Fruit fly (Drosophila melanogaster) whole organism, embryonic: ENCODE results near the gene sob.

ENCODE experiments used
- ATbp ChIP-seq: fragments of 200-800 bp; sonication (Bioruptor generic); optimal IDR thresholded peaks from 2 replicates; lab custom pipeline; 2017; ENCODE audit warnings: missing biosample characterization, mild to moderate bottlenecking, missing genetic modification characterization, missing genetic modification reagents
- Asciz ChIP-seq: fragments of 200-800 bp; sonication (Bioruptor generic); optimal IDR thresholded peaks from 2 replicates; lab custom pipeline; 2017; ENCODE audit warnings: missing biosample characterization, mild to moderate bottlenecking, missing genetic modification characterization, missing genetic modification reagents
- BEAF-32 ChIP-seq: fragments of 200-800 bp; sonication (Bioruptor generic); optimal IDR thresholded peaks from 3 replicates; lab custom pipeline; 2017; ENCODE audit warnings: missing biosample characterization, missing genetic modification characterization, mild to moderate bottlenecking, moderate library complexity, missing genetic modification reagents
- CG10543 ChIP-seq: fragments of 200-800 bp; sonication (Bioruptor generic); optimal IDR thresholded peaks from 3 replicates; lab custom pipeline; 2017; ENCODE audit warnings: missing biosample characterization, mild to moderate bottlenecking, missing genetic modification characterization, moderate library complexity
- CG11695 ChIP-seq: fragments of 200-800 bp; sonication (Bioruptor generic); IDR thresholded peaks from 3 replicates; pipeline ENCODE4 v1.3.6; 2022; ENCODE audit warnings: missing biosample characterization, missing genetic modification characterization
- CG13287 ChIP-seq: fragments of 200-800 bp; sonication (Bioruptor generic); IDR thresholded peaks from 2 replicates; pipeline ENCODE4 v1.3.6; 2022; ENCODE audit warnings: missing biosample characterization, missing genetic modification characterization; ENCODE audit not compliant: partially characterized antibody
- CG13894 ChIP-seq: fragments of 200-800 bp; sonication (Bioruptor generic); optimal IDR thresholded peaks from 3 replicates; lab custom pipeline; 2018; ENCODE audit warnings: missing biosample characterization, mild to moderate bottlenecking, missing genetic modification characterization, moderate library complexity
- CG15479 ChIP-seq: fragments of 200-800 bp; sonication (Bioruptor generic); optimal IDR thresholded peaks from 3 replicates; lab custom pipeline; 2019; ENCODE audit warnings: missing biosample characterization, mild to moderate bottlenecking, missing genetic modification characterization, moderate library complexity
- CG2678 ChIP-seq: fragments of 200-800 bp; sonication (Bioruptor generic); optimal IDR thresholded peaks from 3 replicates; lab custom pipeline; 2019; ENCODE audit warnings: missing biosample characterization, mild to moderate bottlenecking, missing genetic modification characterization, moderate library complexity
- CG31388 ChIP-seq: fragments of 200-800 bp; sonication (Bioruptor generic); optimal IDR thresholded peaks from 2 replicates; lab custom pipeline; 2016; ENCODE audit warnings: missing biosample characterization, missing genetic modification characterization
- CG4730 ChIP-seq: fragments of 200-800 bp; sonication (Bioruptor generic); IDR thresholded peaks from 2 replicates; pipeline ENCODE4 v1.3.6; 2022; ENCODE audit warnings: missing biosample characterization, missing genetic modification characterization
- CG7357 ChIP-seq: fragments of 200-800 bp; sonication (Bioruptor generic); IDR thresholded peaks from 3 replicates; pipeline ENCODE4 v1.3.6; 2022; ENCODE audit warnings: missing biosample characterization, missing genetic modification characterization
- CG8281 ChIP-seq: fragments of 200-800 bp; sonication (Bioruptor generic); optimal IDR thresholded peaks from 2 replicates; lab custom pipeline; 2018; ENCODE audit warnings: missing biosample characterization, mild to moderate bottlenecking, missing genetic modification characterization, moderate library complexity
- CG8478 ChIP-seq: fragments of >200 bp; optimal IDR thresholded peaks from 2 replicates; lab custom pipeline; 2018
- CHES-1-like ChIP-seq: fragments of 200-800 bp; sonication (Bioruptor generic); optimal IDR thresholded peaks from 2 replicates; lab custom pipeline; 2016; ENCODE audit warnings: missing biosample characterization, missing genetic modification characterization
- D ChIP-seq, 2 experiments: fragments of 200-800 bp in 1 of 2; fragments of >200 bp in 1 of 2; sonication (Bioruptor generic) in 1 of 2; optimal IDR thresholded peaks; 2 replicates in 1 of 2; 3 replicates in 1 of 2; lab custom pipeline; 2017; ENCODE audit warnings: mild to moderate bottlenecking in 1 of 2, missing biosample characterization in 1 of 2, missing genetic modification characterization in 1 of 2, missing genetic modification reagents in 1 of 2
- Dfd ChIP-seq, 2 experiments: fragments of >200 bp; optimal IDR thresholded peaks; 2 replicates each; lab custom pipeline; 2017; ENCODE audit warnings: missing biosample characterization in 2 of 2, missing genetic modification characterization in 2 of 2
- Hmx ChIP-seq: fragments of 200-800 bp; sonication (Bioruptor generic); optimal IDR thresholded peaks from 2 replicates; lab custom pipeline; 2016; ENCODE audit warnings: missing biosample characterization, missing genetic modification characterization
- NC2α ChIP-seq: fragments of 200-800 bp; sonication (Bioruptor generic); optimal IDR thresholded peaks from 2 replicates; lab custom pipeline; 2016; ENCODE audit warnings: missing biosample characterization, missing genetic modification characterization
- Opbp ChIP-seq: fragments of 200-800 bp; sonication (Bioruptor generic); IDR thresholded peaks from 3 replicates; pipeline ENCODE4 v1.3.6; 2022; ENCODE audit warnings: missing biosample characterization, missing genetic modification characterization; ENCODE audit not compliant: partially characterized antibody
- Ravus ChIP-seq: fragments of 200-800 bp; sonication (Bioruptor generic); IDR thresholded peaks from 2 replicates; pipeline ENCODE4 v1.3.6; 2022; ENCODE audit warnings: missing biosample characterization, missing genetic modification characterization
- Scr ChIP-seq: fragments of 200-800 bp; sonication (Bioruptor generic); IDR thresholded peaks from 2 replicates; pipeline ENCODE4 v1.3.6; 2022; ENCODE audit warnings: missing biosample characterization, missing genetic modification characterization; ENCODE audit not compliant: partially characterized antibody
- Sox100B ChIP-seq: fragments of 200-800 bp; sonication (Bioruptor generic); optimal IDR thresholded peaks from 3 replicates; lab custom pipeline; 2018; ENCODE audit warnings: missing biosample characterization, mild to moderate bottlenecking, missing genetic modification characterization
- Usf ChIP-seq: fragments of 200-800 bp; sonication (Bioruptor generic); optimal IDR thresholded peaks from 2 replicates; lab custom pipeline; 2017; ENCODE audit warnings: missing genotype, missing biosample characterization, missing genetic modification characterization
- abd-A ChIP-seq: fragments of 200-800 bp; sonication (Bioruptor generic); optimal IDR thresholded peaks from 3 replicates; lab custom pipeline; 2019; ENCODE audit warnings: missing biosample characterization, mild to moderate bottlenecking, missing genetic modification characterization, moderate library complexity
- btn ChIP-seq: fragments of 200-800 bp; sonication (Bioruptor generic); optimal IDR thresholded peaks from 2 replicates; lab custom pipeline; 2016; ENCODE audit warnings: missing biosample characterization, missing genetic modification characterization
- cad ChIP-seq: fragments of >200 bp; optimal IDR thresholded peaks from 2 replicates; lab custom pipeline; 2017; ENCODE audit warnings: missing biosample characterization, missing genetic modification characterization
- chif ChIP-seq, 2 experiments: fragments of 200-800 bp; sonication (Bioruptor generic); optimal IDR thresholded peaks; 3 replicates each; lab custom pipeline; 2016; ENCODE audit warnings: missing biosample characterization in 2 of 2, missing genetic modification characterization in 2 of 2
- chinmo ChIP-seq: fragments of 200-800 bp; sonication (Bioruptor generic); IDR thresholded peaks from 4 replicates; pipeline ENCODE4 v1.3.6; 2022; ENCODE audit warnings: missing biosample characterization, missing genetic modification characterization; ENCODE audit not compliant: partially characterized antibody
- eve ChIP-seq, 2 experiments: fragments of >200 bp; optimal IDR thresholded peaks; 2 replicates each; lab custom pipeline; 2017; ENCODE audit warnings: missing biosample characterization in 2 of 2, missing genetic modification characterization in 2 of 2
- fd3F ChIP-seq: fragments of 200-800 bp; sonication (Bioruptor generic); optimal IDR thresholded peaks from 2 replicates; lab custom pipeline; 2018; ENCODE audit warnings: missing biosample characterization, mild to moderate bottlenecking, missing genetic modification characterization, moderate library complexity
- fd64A ChIP-seq: fragments of 200-800 bp; sonication (Bioruptor generic); optimal IDR thresholded peaks from 3 replicates; lab custom pipeline; 2018; ENCODE audit warnings: missing biosample characterization, mild to moderate bottlenecking, missing genetic modification characterization
- gcm2 ChIP-seq: fragments of 200-800 bp; sonication (Bioruptor generic); optimal IDR thresholded peaks from 2 replicates; lab custom pipeline; 2016; ENCODE audit warnings: missing biosample characterization, missing genetic modification characterization
- inv ChIP-seq: fragments of 200-800 bp; sonication (Bioruptor generic); IDR thresholded peaks from 2 replicates; pipeline ENCODE4 v1.3.6; 2022; ENCODE audit warnings: missing biosample characterization, missing genetic modification characterization; ENCODE audit not compliant: partially characterized antibody
- kah ChIP-seq: fragments of 200-800 bp; sonication (Bioruptor generic); optimal IDR thresholded peaks from 2 replicates; lab custom pipeline; 2018; ENCODE audit warnings: missing biosample characterization, mild to moderate bottlenecking, missing genetic modification characterization
- kay ChIP-seq: fragments of 200-800 bp; sonication (Bioruptor generic); optimal IDR thresholded peaks from 2 replicates; lab custom pipeline; 2016; ENCODE audit warnings: missing biosample characterization, missing genetic modification characterization
- klu ChIP-seq: fragments of 200-800 bp; sonication (Bioruptor generic); IDR thresholded peaks from 2 replicates; pipeline ENCODE4 v1.3.6; 2022; ENCODE audit warnings: missing biosample characterization, missing genetic modification characterization
- lbe ChIP-seq: fragments of 200-800 bp; sonication (Bioruptor generic); optimal IDR thresholded peaks from 2 replicates; lab custom pipeline; 2016; ENCODE audit warnings: missing biosample characterization, mild to moderate bottlenecking, missing genetic modification characterization
- nom ChIP-seq: fragments of 200-800 bp; sonication (Bioruptor generic); optimal IDR thresholded peaks from 2 replicates; lab custom pipeline; 2017; ENCODE audit warnings: missing biosample characterization, missing genetic modification characterization, mild to moderate bottlenecking, moderate library complexity, missing genetic modification reagents
- prd ChIP-seq, 3 experiments: fragments of >200 bp in 2 of 3; fragments of 200-800 bp in 1 of 3; sonication (Bioruptor generic) in 1 of 3; optimal IDR thresholded peaks in 2 of 3; IDR thresholded peaks in 1 of 3; 2 replicates in 2 of 3; 3 replicates in 1 of 3; pipeline versions ENCODE4 v1.3.6 to Lab custom; 2017 to 2022; ENCODE audit warnings: missing biosample characterization in 1 of 3, missing genetic modification characterization in 1 of 3
- ranshi ChIP-seq: fragments of 200-800 bp; sonication (Bioruptor generic); IDR thresholded peaks from 2 replicates; pipeline ENCODE4 v1.3.6; 2022; ENCODE audit warnings: missing biosample characterization, missing genetic modification characterization
- ro ChIP-seq: fragments of 200-800 bp; sonication (Bioruptor generic); IDR thresholded peaks from 2 replicates; pipeline ENCODE4 v1.3.6; 2022; ENCODE audit warnings: missing biosample characterization, missing genetic modification characterization
- sd ChIP-seq: fragments of 200-800 bp; sonication (Bioruptor generic); optimal IDR thresholded peaks from 3 replicates; lab custom pipeline; 2018; ENCODE audit warnings: missing biosample characterization, mild to moderate bottlenecking, missing genetic modification characterization, moderate library complexity
- slou ChIP-seq: fragments of 200-800 bp; sonication (Bioruptor generic); optimal IDR thresholded peaks from 3 replicates; lab custom pipeline; 2016; ENCODE audit warnings: missing biosample characterization, missing genetic modification characterization
- unc-4 ChIP-seq: fragments of 200-800 bp; sonication (Bioruptor generic); IDR thresholded peaks from 2 replicates; pipeline ENCODE4 v1.3.6; 2022; ENCODE audit warnings: missing biosample characterization, missing genetic modification characterization; ENCODE audit not compliant: partially characterized antibody
- zen ChIP-seq: fragments of 200-800 bp; sonication (Bioruptor generic); optimal IDR thresholded peaks from 3 replicates; lab custom pipeline; 2018; ENCODE audit warnings: missing biosample characterization, mild to moderate bottlenecking, missing genetic modification characterization, moderate library complexity

sob gene

dm6 chr2L:3605673-3606072 is 25.1 kb upstream of the sob start:
- TF ChIP-seq Dfd (GFP tag; optimal IDR thresholded peaks at IDR 0.05; lab: Kevin White, UChicago) = peak in 1 of 2 experiments; percentile 11
- TF ChIP-seq kay (GFP tag; lab: Kevin White, UChicago) = no peak
- no peak for TF ChIP-seq Hmx (GFP tag; lab: Kevin White, UChicago)
- no peak for TF ChIP-seq CG8281
- no peak for TF ChIP-seq inv (GFP tag; lab: Robert Waterston, UW)
- no peak for TF ChIP-seq Asciz
- TF ChIP-seq CG8478 (lab: Kevin White, UChicago) = peak; percentile 60
- TF ChIP-seq klu (GFP tag; lab: Robert Waterston, UW) = no peak
- 0 out of 3 replicates have a peak, but pooled peaks have one; percentile 35 for TF ChIP-seq Opbp (GFP tag; lab: Robert Waterston, UW)
- TF ChIP-seq, all 482 proteins: peak for 3

DNA sequence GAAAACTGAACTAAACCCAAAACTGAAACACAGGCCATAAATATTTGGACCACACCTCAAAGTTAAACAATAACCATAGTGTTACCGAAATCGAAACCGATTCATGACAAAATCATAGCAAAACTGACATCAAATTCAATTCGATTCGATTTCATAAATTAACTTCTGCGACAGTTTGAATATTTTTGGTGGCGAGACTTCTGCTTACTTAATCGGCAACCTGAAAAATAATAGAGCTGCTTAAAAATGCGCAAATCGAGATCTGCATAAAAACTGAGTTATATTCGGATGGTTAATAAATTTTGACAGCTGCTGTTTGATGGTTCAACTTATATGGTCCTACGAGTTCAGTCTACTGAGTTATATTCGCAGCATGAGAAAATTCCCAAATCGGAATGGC is 23.0 kb upstream of the sob start:
- TF ChIP-seq ro (GFP tag; lab: Robert Waterston, UW) (no peak), abd-A (peak; percentile 78), sd (tag; lab: Kevin White, UChicago) (peak; percentile 22), chinmo (GFP tag; lab: Robert Waterston, UW) (0 out of 4 replicates have a peak, but pooled peaks have one; percentile 33), ranshi (no peak), CG13894 (tag; lab: Kevin White, UChicago) (peak; percentile 54), Sox100B (GFP tag; lab: Kevin White, UChicago) (no peak)
- TF ChIP-seq, all 482 proteins: peak for 4

- TF ChIP-seq unc-4 (GFP tag; lab: Robert Waterston, UW) = no peak
- TF ChIP-seq btn (GFP tag; lab: Kevin White, UChicago) = no peak
- no peak for TF ChIP-seq slou (GFP tag; lab: Kevin White, UChicago)
- TF ChIP-seq kah = no peak
- no peak for TF ChIP-seq CG4730 (GFP tag; lab: Robert Waterston, UW)
- no peak for TF ChIP-seq CG11695 (GFP tag; lab: Robert Waterston, UW)
- peak; percentile 94 for TF ChIP-seq D (optimal IDR thresholded peaks at IDR 0.05; lab: Kevin White, UChicago)
- no peak for TF ChIP-seq D (GFP tag; optimal IDR thresholded peaks at IDR 0.05; lab: Kevin White, UChicago)
- TF ChIP-seq CG2678 = no peak
- no peak for TF ChIP-seq lbe (GFP tag; lab: Kevin White, UChicago)
- no peak for TF ChIP-seq fd64A
- TF ChIP-seq fd3F (GFP tag; lab: Kevin White, UChicago) = no peak
- no peak for TF ChIP-seq CG13287 (GFP tag; lab: Robert Waterston, UW)
- TF ChIP-seq ro (GFP tag; lab: Robert Waterston, UW) = 0 out of 2 replicates have a peak, but pooled peaks have one; percentile 11
- TF ChIP-seq Usf (GFP tag; lab: Kevin White, UChicago) = no peak
- TF ChIP-seq CG15479 (GFP tag; lab: Kevin White, UChicago) = peak; percentile 63
- TF ChIP-seq cad (GFP tag; lab: Kevin White, UChicago) = peak; percentile 27
- no peak for TF ChIP-seq CG8281
- TF ChIP-seq Scr = no peak
- TF ChIP-seq gcm2 (GFP tag; lab: Kevin White, UChicago) = no peak
- no peak for TF ChIP-seq CHES-1-like (GFP tag; lab: Kevin White, UChicago)
- TF ChIP-seq chif (GFP tag; optimal IDR thresholded peaks at IDR 0.05; lab: Kevin White, UChicago) = no peak
- TF ChIP-seq CG10543 = no peak
- TF ChIP-seq zen (tag; lab: Kevin White, UChicago) = peak; percentile 93
- no peak for TF ChIP-seq prd (optimal IDR thresholded peaks at IDR 0.05; lab: Kevin White, UChicago)
- peak; percentile 74; the same call in 2 of the 3 replicates for TF ChIP-seq prd (GFP tag; IDR thresholded peaks at IDR 0.05; lab: Robert Waterston, UW)
- no peak for TF ChIP-seq NC2α
- no peak for TF ChIP-seq eve (GFP tag; optimal IDR thresholded peaks at IDR 0.05; lab: Kevin White, UChicago)
- TF ChIP-seq CG7357 (GFP tag; lab: Robert Waterston, UW) = no peak
- no peak for TF ChIP-seq Ravus (GFP tag; lab: Robert Waterston, UW)
- no peak for TF ChIP-seq BEAF-32
- no peak for TF ChIP-seq CG31388 (GFP tag; lab: Kevin White, UChicago)
- TF ChIP-seq ATbp = no peak
- TF ChIP-seq nom = no peak
These were observed 22.0 kb upstream of the sob start for dm6 chr2L:3602589-3602988.
